Worm (Caenorhabditis elegans) whole organism, midembryonic: ENCODE results near the gene K11G12.6.

ENCODE experiments used
- cog-1 ChIP-seq: sonication (generic microtip); optimal IDR thresholded peaks from 2 replicates; lab custom pipeline; 2016; ENCODE audit warnings: missing genetic modification characterization, missing compliant biosample characterization
- med-1 ChIP-seq: sonication (generic microtip); optimal IDR thresholded peaks from 2 replicates; lab custom pipeline; 2017; ENCODE audit warnings: missing genetic modification characterization, mild to moderate bottlenecking, missing compliant biosample characterization, antibody characterized with exemption, missing genetic modification reagents; ENCODE audit not compliant: insufficient read depth
- ref-1 ChIP-seq: fragments of 200-800 bp; sonication (Bioruptor generic); conservative IDR thresholded peaks from 2 replicates; pipeline ENCODE4 v1.3.6; 2022; ENCODE audit warnings: missing genetic modification reagents, missing genetic modification characterization, missing compliant biosample characterization

- TF ChIP-seq med-1, result no peak
- TF ChIP-seq ref-1 (GFP tag; lab: Robert Waterston, UW), result no peak
- no peak for TF ChIP-seq cog-1 (tag; lab: Kevin White, UChicago)
Observed at ce11 chrX:6740282-6740982, 11.0 kb upstream of the K11G12.6 start.
